Worm (Caenorhabditis elegans) whole organism, early embryonic: Measurements from ENCODE around the gene Y41D4A.6.

Experiments
- B0310.2 ChIP-seq: sonication (generic microtip); optimal IDR thresholded peaks from 2 replicates; lab custom pipeline; 2016; ENCODE audit warnings: mild to moderate bottlenecking, missing genetic modification characterization, missing compliant biosample characterization
- F13C5.2 ChIP-seq: sonication (generic microtip); optimal IDR thresholded peaks from 2 replicates; lab custom pipeline; 2017; ENCODE audit warnings: mild to moderate bottlenecking, missing genetic modification characterization, inconsistent platforms, missing compliant biosample characterization
- ama-1 ChIP-seq: fragments of 150-350 bp; optimal IDR thresholded peaks from 2 replicates; lab custom pipeline; 2014
- ets-7 ChIP-seq: sonication (generic microtip); optimal IDR thresholded peaks from 2 replicates; lab custom pipeline; 2016; ENCODE audit warnings: missing genotype, missing genetic modification characterization, missing compliant biosample characterization
- flt-1 ChIP-seq: fragments of 200-800 bp; sonication (Bioruptor generic); IDR thresholded peaks from 2 replicates; pipeline ENCODE4 v1.3.6; 2022; ENCODE audit warnings: missing genetic modification characterization, missing compliant biosample characterization
- hnd-1 ChIP-seq: sonication (generic microtip); optimal IDR thresholded peaks from 2 replicates; lab custom pipeline; 2016; ENCODE audit warnings: missing genetic modification characterization, missing compliant biosample characterization
- scrt-1 ChIP-seq: fragments of 200-800 bp; sonication (Bioruptor generic); IDR thresholded peaks from 2 replicates; pipeline ENCODE4 v1.3.6; 2022; ENCODE audit warnings: missing genetic modification characterization, missing compliant biosample characterization
- sea-1 ChIP-seq: fragments of 200-800 bp; sonication (Bioruptor generic); conservative IDR thresholded peaks from 2 replicates; pipeline ENCODE4 v1.3.6; 2022; ENCODE audit warnings: missing genetic modification characterization, missing compliant biosample characterization
- tbx-11 ChIP-seq: fragments of 200-800 bp; sonication (Bioruptor generic); IDR thresholded peaks from 2 replicates; pipeline ENCODE4 v1.3.6; 2022; ENCODE audit warnings: missing genetic modification characterization, missing compliant biosample characterization
- tbx-37 ChIP-seq: fragments of 200-800 bp; sonication (Bioruptor generic); conservative IDR thresholded peaks from 2 replicates; pipeline ENCODE4 v1.3.6; 2022; ENCODE audit warnings: missing genetic modification reagents, missing genetic modification characterization, missing compliant biosample characterization
- tra-4 ChIP-seq: sonication (generic microtip); optimal IDR thresholded peaks from 2 replicates; lab custom pipeline; 2017; ENCODE audit warnings: missing genetic modification characterization, missing compliant biosample characterization

- TF ChIP-seq tbx-11 (GFP tag; lab: Robert Waterston, UW) (no peak), ets-7 (tag; lab: Kevin White, UChicago) (no peak), ama-1 (lab: Kevin White, UChicago) (no peak), scrt-1 (GFP tag; lab: Robert Waterston, UW) (no peak), tra-4 (tag; lab: Kevin White, UChicago) (no peak), flt-1 (GFP tag; lab: Robert Waterston, UW) (no peak), B0310.2 (no peak), F13C5.2 (tag; lab: Kevin White, UChicago) (no peak), tbx-37 (GFP tag; lab: Robert Waterston, UW) (no peak), hnd-1 (no peak), sea-1 (GFP tag; lab: Robert Waterston, UW) (no peak)
Measured at ce11 chrIV:1739366-1740104, 5.8 kb downstream of the Y41D4A.6 start.
